Worm (Caenorhabditis elegans) whole organism, L3 larva: ENCODE measurements around the gene kdp-1.

ENCODE experiments used
- ceh-82 ChIP-seq: fragments of 150-350 bp; optimal IDR thresholded peaks from 2 replicates; lab custom pipeline; 2014; ENCODE audit warnings: missing biosample characterization, missing genetic modification characterization
- egl-27 ChIP-seq: sonication (generic microtip); optimal IDR thresholded peaks from 4 replicates; lab custom pipeline; 2017; ENCODE audit warnings: missing biosample characterization, missing genetic modification reagents, missing genetic modification characterization
- elt-1 ChIP-seq: fragments of 150-350 bp; optimal IDR thresholded peaks from 2 replicates; lab custom pipeline; 2014; ENCODE audit warnings: missing biosample characterization, missing genetic modification characterization
- jun-1 ChIP-seq: fragments of 150-350 bp; optimal IDR thresholded peaks from 2 replicates; lab custom pipeline; 2014; ENCODE audit warnings: missing biosample characterization, missing genetic modification reagents, missing genetic modification characterization
- lin-15B ChIP-seq: fragments of 150-350 bp; optimal IDR thresholded peaks from 2 replicates; lab custom pipeline; 2014; ENCODE audit warnings: missing biosample characterization, missing genetic modification characterization
- nhr-11 ChIP-seq: fragments of 150-350 bp; optimal IDR thresholded peaks from 2 replicates; lab custom pipeline; 2014; ENCODE audit warnings: missing biosample characterization, missing genetic modification characterization
- nhr-28 ChIP-seq: fragments of 150-350 bp; optimal IDR thresholded peaks from 2 replicates; lab custom pipeline; 2014; ENCODE audit warnings: missing biosample characterization, missing genetic modification characterization
- unc-39 ChIP-seq: sonication (generic microtip); optimal IDR thresholded peaks from 4 replicates; lab custom pipeline; 2017; ENCODE audit warnings: missing biosample characterization, missing genetic modification characterization

DNA sequence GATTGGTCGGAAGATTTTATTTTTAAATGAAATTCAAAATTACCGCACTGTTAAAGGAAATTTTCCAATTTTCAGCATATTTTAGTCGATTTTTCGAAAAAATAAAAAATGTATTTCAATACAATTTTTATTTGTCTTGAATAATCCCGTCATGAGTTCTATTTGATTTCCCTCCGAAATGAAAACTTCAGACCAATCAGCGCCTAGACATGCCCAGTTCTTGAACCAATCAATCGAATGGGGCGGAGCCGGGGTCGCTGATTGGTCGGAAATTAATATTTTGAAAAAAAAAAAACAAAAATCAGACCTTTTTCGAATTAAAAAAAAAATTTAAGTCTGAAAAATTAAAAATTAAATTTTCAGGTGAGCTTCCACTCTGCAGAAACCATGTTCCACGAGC, 9.6 kb downstream of the kdp-1 start:
- TF ChIP-seq egl-27 (tag; lab: Kevin White, UChicago) (no peak), unc-39 (tag; lab: Kevin White, UChicago) (no peak), ceh-82 (tag; lab: Kevin White, UChicago) (no peak), jun-1 (tag; lab: Kevin White, UChicago) (no peak), lin-15B (tag; lab: Kevin White, UChicago) (no peak), nhr-28 (tag; lab: Kevin White, UChicago) (no peak), nhr-11 (tag; lab: Kevin White, UChicago) (no peak), elt-1 (tag; lab: Kevin White, UChicago) (no peak)
